Fruit fly (Drosophila melanogaster) whole organism, embryonic: ENCODE results near the gene CG10317.

ENCODE experiments used
- Aef1 ChIP-seq: fragments of 200-800 bp; sonication (Bioruptor generic); IDR thresholded peaks from 3 replicates; pipeline ENCODE4 v1.3.6; 2022; ENCODE audit warnings: missing biosample characterization, missing genetic modification characterization
- Atf-2 ChIP-seq: fragments of 200-800 bp; sonication (Bioruptor generic); optimal IDR thresholded peaks from 2 replicates; lab custom pipeline; 2016; ENCODE audit warnings: missing biosample characterization, missing genetic modification characterization
- Atf6 ChIP-seq: fragments of 200-800 bp; sonication (Bioruptor generic); IDR thresholded peaks from 2 replicates; pipeline ENCODE4 v1.3.6; 2022; ENCODE audit warnings: missing biosample characterization, missing genetic modification characterization
- Bteb2 ChIP-seq: fragments of 200-800 bp; sonication (Bioruptor generic); optimal IDR thresholded peaks from 2 replicates; lab custom pipeline; 2016; ENCODE audit warnings: missing biosample characterization, missing genetic modification characterization
- CG1024 ChIP-seq: fragments of 200-800 bp; sonication (Bioruptor generic); IDR thresholded peaks from 2 replicates; pipeline ENCODE4 v1.3.6; 2022; ENCODE audit warnings: missing biosample characterization, missing genetic modification characterization
- CG14860 ChIP-seq: fragments of 200-800 bp; sonication (Bioruptor generic); IDR thresholded peaks from 3 replicates; pipeline ENCODE4 v1.3.6; 2022; ENCODE audit warnings: missing biosample characterization, missing genetic modification characterization; ENCODE audit not compliant: partially characterized antibody
- CG1602 ChIP-seq: fragments of 200-800 bp; sonication (Bioruptor generic); optimal IDR thresholded peaks from 3 replicates; lab custom pipeline; 2016; ENCODE audit warnings: missing biosample characterization, missing genetic modification characterization
- CG16863 ChIP-seq: fragments of 200-800 bp; sonication (Bioruptor generic); optimal IDR thresholded peaks from 3 replicates; lab custom pipeline; 2016; ENCODE audit warnings: missing biosample characterization, missing genetic modification characterization
- CG17328 ChIP-seq: fragments of 200-800 bp; sonication (Bioruptor generic); IDR thresholded peaks from 2 replicates; pipeline ENCODE4 v1.3.6; 2022; ENCODE audit warnings: missing biosample characterization, missing genetic modification characterization
- CG17612 ChIP-seq: fragments of 200-800 bp; sonication (Bioruptor generic); IDR thresholded peaks from 2 replicates; pipeline ENCODE4 v1.3.6; 2022; ENCODE audit warnings: missing biosample characterization, missing genetic modification characterization
- CG17802 ChIP-seq: fragments of 200-800 bp; sonication (Bioruptor generic); optimal IDR thresholded peaks from 2 replicates; lab custom pipeline; 2018; ENCODE audit warnings: missing biosample characterization, mild to moderate bottlenecking, missing genetic modification characterization, moderate library complexity
- CG17829 ChIP-seq: fragments of 200-800 bp; optimal IDR thresholded peaks from 2 replicates; lab custom pipeline; 2019; ENCODE audit warnings: missing biosample characterization, mild to moderate bottlenecking, missing genetic modification characterization, moderate library complexity
- CG18262 ChIP-seq: fragments of 200-800 bp; optimal IDR thresholded peaks from 3 replicates; lab custom pipeline; 2019; ENCODE audit warnings: missing biosample characterization, mild to moderate bottlenecking, missing genetic modification characterization, moderate library complexity
- CG30403 ChIP-seq: fragments of 200-800 bp; sonication (Bioruptor generic); optimal IDR thresholded peaks from 3 replicates; lab custom pipeline; 2016; ENCODE audit warnings: missing biosample characterization, missing genetic modification characterization
- CG31365 ChIP-seq: fragments of 200-800 bp; sonication (Bioruptor generic); optimal IDR thresholded peaks from 2 replicates; lab custom pipeline; 2018; ENCODE audit warnings: missing biosample characterization, mild to moderate bottlenecking, missing genetic modification characterization
- CG3407 ChIP-seq: fragments of 200-800 bp; sonication (Bioruptor generic); optimal IDR thresholded peaks from 2 replicates; lab custom pipeline; 2018; ENCODE audit warnings: missing biosample characterization, mild to moderate bottlenecking, missing genetic modification characterization
- CG7372 ChIP-seq: fragments of 200-800 bp; sonication (Bioruptor generic); IDR thresholded peaks from 2 replicates; pipeline ENCODE4 v1.3.6; 2022; ENCODE audit warnings: missing biosample characterization, missing genetic modification characterization
- CG9215 ChIP-seq: fragments of 200-800 bp; sonication (Bioruptor generic); IDR thresholded peaks from 2 replicates; pipeline ENCODE4 v1.3.6; 2022; ENCODE audit warnings: missing biosample characterization, missing genetic modification characterization
- CG9876 ChIP-seq: fragments of 200-800 bp; sonication (Bioruptor generic); optimal IDR thresholded peaks from 2 replicates; lab custom pipeline; 2016; ENCODE audit warnings: missing biosample characterization, missing genetic modification characterization
- CoRest ChIP-seq: fragments of 200-800 bp; sonication (Bioruptor generic); optimal IDR thresholded peaks from 3 replicates; lab custom pipeline; 2018; ENCODE audit warnings: missing biosample characterization, mild to moderate bottlenecking, missing genetic modification characterization, moderate library complexity
- D ChIP-seq, 2 experiments: fragments of 200-800 bp in 1 of 2; fragments of >200 bp in 1 of 2; sonication (Bioruptor generic) in 1 of 2; optimal IDR thresholded peaks; 2 replicates in 1 of 2; 3 replicates in 1 of 2; lab custom pipeline; 2017; ENCODE audit warnings: mild to moderate bottlenecking in 1 of 2, missing biosample characterization in 1 of 2, missing genetic modification characterization in 1 of 2, missing genetic modification reagents in 1 of 2
- E2f1 ChIP-seq: fragments of 200-800 bp; sonication (Bioruptor generic); IDR thresholded peaks from 2 replicates; pipeline ENCODE4 v1.3.6; 2022; ENCODE audit warnings: missing biosample characterization, missing genetic modification characterization
- Ets65A ChIP-seq: fragments of 200-800 bp; sonication (Bioruptor generic); peaks from one replicate; lab custom pipeline; 2016; ENCODE audit warnings: missing biosample characterization, missing genetic modification characterization
- Ets97D ChIP-seq: fragments of 200-800 bp; sonication (Bioruptor generic); optimal IDR thresholded peaks from 3 replicates; lab custom pipeline; 2016; ENCODE audit warnings: missing biosample characterization, missing genetic modification characterization
- GATAe ChIP-seq: fragments of 200-800 bp; sonication (Bioruptor generic); conservative IDR thresholded peaks from 2 replicates; pipeline ENCODE4 v1.3.6; 2022; ENCODE audit warnings: missing biosample characterization, missing genetic modification characterization
- Hey ChIP-seq: fragments of 200-800 bp; sonication (Bioruptor generic); optimal IDR thresholded peaks from 3 replicates; lab custom pipeline; 2018; ENCODE audit warnings: missing biosample characterization, mild to moderate bottlenecking, missing genetic modification characterization
- HmgZ ChIP-seq: fragments of 200-800 bp; sonication (Bioruptor generic); optimal IDR thresholded peaks from 2 replicates; lab custom pipeline; 2018; ENCODE audit warnings: missing biosample characterization, mild to moderate bottlenecking, missing genetic modification characterization
- Lhr ChIP-seq: fragments of 200-800 bp; sonication (Bioruptor generic); optimal IDR thresholded peaks from 3 replicates; lab custom pipeline; 2017; ENCODE audit warnings: mild to moderate bottlenecking, missing biosample characterization, missing genetic modification reagents, missing genetic modification characterization
- Mrtf ChIP-seq: fragments of 200-800 bp; sonication (Bioruptor generic); IDR thresholded peaks from 3 replicates; pipeline ENCODE4 v1.3.6; 2022; ENCODE audit warnings: missing biosample characterization, missing genetic modification characterization
- Nf-YA ChIP-seq: fragments of 200-800 bp; sonication (Bioruptor generic); IDR thresholded peaks from 2 replicates; pipeline ENCODE4 v1.3.6; 2022; ENCODE audit warnings: missing biosample characterization, missing genetic modification characterization
- Nf-YC ChIP-seq: fragments of 200-800 bp; optimal IDR thresholded peaks from 3 replicates; lab custom pipeline; 2019; ENCODE audit warnings: missing biosample characterization, mild to moderate bottlenecking, missing genetic modification characterization, moderate library complexity
- Optix ChIP-seq: fragments of 200-800 bp; sonication (Bioruptor generic); IDR thresholded peaks from 3 replicates; pipeline ENCODE4 v1.3.6; 2022; ENCODE audit warnings: missing biosample characterization, missing genetic modification characterization
- Stat92E ChIP-seq, 3 experiments: fragments of >200 bp in 2 of 3; fragments of 200-800 bp in 1 of 3; sonication (Bioruptor generic) in 1 of 3; optimal IDR thresholded peaks; 2 replicates each; lab custom pipeline; 2017 to 2019; ENCODE audit warnings: missing biosample characterization in 3 of 3, missing genetic modification characterization in 3 of 3, mild to moderate bottlenecking in 1 of 3, moderate library complexity in 1 of 3
- amos ChIP-seq: fragments of 200-800 bp; sonication (Bioruptor generic); IDR thresholded peaks from 2 replicates; pipeline ENCODE4 v1.3.6; 2022; ENCODE audit warnings: missing biosample characterization, missing genetic modification characterization; ENCODE audit not compliant: partially characterized antibody
- chinmo ChIP-seq: fragments of 200-800 bp; sonication (Bioruptor generic); IDR thresholded peaks from 4 replicates; pipeline ENCODE4 v1.3.6; 2022; ENCODE audit warnings: missing biosample characterization, missing genetic modification characterization; ENCODE audit not compliant: partially characterized antibody
- chm ChIP-seq: fragments of 200-800 bp; sonication (Bioruptor generic); IDR thresholded peaks from 2 replicates; pipeline ENCODE4 v1.3.6; 2022; ENCODE audit warnings: missing biosample characterization, missing genetic modification characterization
- chn ChIP-seq: fragments of 200-800 bp; sonication (Bioruptor generic); optimal IDR thresholded peaks from 2 replicates; lab custom pipeline; 2016; ENCODE audit warnings: missing biosample characterization, missing genetic modification characterization
- dimm ChIP-seq: fragments of 200-800 bp; sonication (Bioruptor generic); IDR thresholded peaks from 2 replicates; pipeline ENCODE4 v1.3.6; 2022; ENCODE audit warnings: missing biosample characterization, missing genetic modification characterization
- gsb ChIP-seq: fragments of 200-800 bp; sonication (Bioruptor generic); IDR thresholded peaks from 2 replicates; pipeline ENCODE4 v1.3.6; 2022; ENCODE audit warnings: missing biosample characterization, missing genetic modification characterization
- gt ChIP-seq: fragments of 200-800 bp; sonication (Bioruptor generic); IDR thresholded peaks from 2 replicates; pipeline ENCODE4 v1.3.6; 2022; ENCODE audit warnings: missing biosample characterization, missing genetic modification characterization
- jing ChIP-seq: fragments of 200-800 bp; sonication (Bioruptor generic); optimal IDR thresholded peaks from 2 replicates; lab custom pipeline; 2018; ENCODE audit warnings: missing biosample characterization, mild to moderate bottlenecking, missing genetic modification characterization
- mam ChIP-seq: fragments of 200-800 bp; sonication (Bioruptor generic); optimal IDR thresholded peaks from 3 replicates; lab custom pipeline; 2016; ENCODE audit warnings: missing biosample characterization, missing genetic modification characterization
- nerfin-2 ChIP-seq: fragments of 200-800 bp; sonication (Bioruptor generic); IDR thresholded peaks from 2 replicates; pipeline ENCODE4 v1.3.6; 2022; ENCODE audit warnings: missing biosample characterization, missing genetic modification characterization; ENCODE audit not compliant: partially characterized antibody
- pho ChIP-seq: fragments of 200-800 bp; sonication (Bioruptor generic); optimal IDR thresholded peaks from 2 replicates; lab custom pipeline; 2016; ENCODE audit warnings: missing biosample characterization, missing genetic modification characterization
- prd ChIP-seq, 3 experiments: fragments of >200 bp in 2 of 3; fragments of 200-800 bp in 1 of 3; sonication (Bioruptor generic) in 1 of 3; optimal IDR thresholded peaks in 2 of 3; IDR thresholded peaks in 1 of 3; 2 replicates in 2 of 3; 3 replicates in 1 of 3; pipeline versions ENCODE4 v1.3.6 to Lab custom; 2017 to 2022; ENCODE audit warnings: missing biosample characterization in 1 of 3, missing genetic modification characterization in 1 of 3
- ssp ChIP-seq: fragments of 200-800 bp; sonication (Bioruptor generic); IDR thresholded peaks from 2 replicates; pipeline ENCODE4 v1.3.6; 2022; ENCODE audit warnings: missing biosample characterization, missing genetic modification characterization
- toy ChIP-seq: fragments of 200-800 bp; sonication (Bioruptor generic); IDR thresholded peaks from 2 replicates; pipeline ENCODE4 v1.3.6; 2022; ENCODE audit warnings: missing biosample characterization, missing genetic modification characterization
- ttk ChIP-seq: fragments of 200-800 bp; sonication (Bioruptor generic); IDR thresholded peaks from 2 replicates; pipeline ENCODE4 v2.1.2; 2022; ENCODE audit warnings: missing biosample characterization, missing genetic modification characterization
- wor ChIP-seq: fragments of 200-800 bp; sonication (Bioruptor generic); IDR thresholded peaks from 2 replicates; pipeline ENCODE4 v1.3.6; 2022; ENCODE audit warnings: missing biosample characterization, missing genetic modification characterization
- yki ChIP-seq: fragments of >200 bp; optimal IDR thresholded peaks from 3 replicates; lab custom pipeline; 2018

The CG10317 gene

dm6 chr3R:16341817-16342374 is 28.4 kb downstream of the CG10317 start, which contains the start of the genes SF2 and pad (continued):
- TF ChIP-seq CG31365 = no peak
- TF ChIP-seq ssp (GFP tag; lab: Robert Waterston, UW) = peak; percentile 73
- no peak; the same call in 1 of the 2 replicates for TF ChIP-seq ttk (GFP tag; lab: Robert Waterston, UW)
- peak; percentile 80 for TF ChIP-seq Nf-YC (tag; lab: Kevin White, UChicago)
- peak; percentile 89 for TF ChIP-seq CoRest (tag; lab: Kevin White, UChicago)
- peak; percentile 89 for TF ChIP-seq nerfin-2 (GFP tag; lab: Robert Waterston, UW)
- TF ChIP-seq chm = no peak
- peak; percentile 48 for TF ChIP-seq Atf-2 (GFP tag; lab: Kevin White, UChicago)
- TF ChIP-seq CG14860 (GFP tag; lab: Robert Waterston, UW) = peak; percentile 97
- no peak for TF ChIP-seq CG17802 (tag; lab: Kevin White, UChicago)
- peak; percentile 82; the same call in 2 of the 3 replicates for TF ChIP-seq Aef1 (GFP tag; lab: Robert Waterston, UW)
- peak; percentile 32 for TF ChIP-seq jing (GFP tag; lab: Kevin White, UChicago)
- TF ChIP-seq CG18262 (tag; lab: Kevin White, UChicago) = peak; percentile 78
- TF ChIP-seq CG17829 (tag; lab: Kevin White, UChicago) = peak; percentile 86
- peak; percentile 57 for TF ChIP-seq CG17328 (GFP tag; lab: Robert Waterston, UW)
- no peak for TF ChIP-seq gsb (GFP tag; lab: Robert Waterston, UW)
- no peak for TF ChIP-seq Nf-YA
- no peak for TF ChIP-seq CG17612
- TF ChIP-seq dimm (GFP tag; lab: Robert Waterston, UW) = no peak
- TF ChIP-seq Ets97D (GFP tag; lab: Kevin White, UChicago) = peak; percentile 75
- TF ChIP-seq Bteb2 (GFP tag; lab: Kevin White, UChicago) = peak; percentile 83
- TF ChIP-seq chn (GFP tag; lab: Kevin White, UChicago) = peak; percentile 87
- peak; percentile 80 for TF ChIP-seq CG7372 (GFP tag; lab: Robert Waterston, UW)
- TF ChIP-seq Stat92E (GFP tag; optimal IDR thresholded peaks at IDR 0.05; lab: Kevin White, UChicago) = peak in 1 of 3 experiments; percentile 44
- TF ChIP-seq mam (GFP tag; lab: Kevin White, UChicago) = peak; percentile 84
- TF ChIP-seq CG30403 = peak; percentile 88
- TF ChIP-seq Mrtf (GFP tag; lab: Robert Waterston, UW) = no peak; the same call in 2 of the 3 replicates
- TF ChIP-seq pho (GFP tag; lab: Kevin White, UChicago) = peak; percentile 86
- TF ChIP-seq CG16863 (GFP tag; lab: Kevin White, UChicago) = peak; percentile 75
- no peak for TF ChIP-seq yki (lab: Kevin White, UChicago)
- TF ChIP-seq gt (GFP tag; lab: Robert Waterston, UW) = no peak
- TF ChIP-seq Optix (GFP tag; lab: Robert Waterston, UW) = 0 out of 3 replicates have a peak, but pooled peaks have one; percentile 33
- peak; percentile 39 for TF ChIP-seq CG3407 (GFP tag; lab: Kevin White, UChicago)
- no peak for TF ChIP-seq toy
- TF ChIP-seq amos (GFP tag; lab: Robert Waterston, UW) = peak; percentile 88
- peak; percentile 71 for TF ChIP-seq CG1602 (GFP tag; lab: Kevin White, UChicago)
- no peak for TF ChIP-seq GATAe
- no peak for TF ChIP-seq D (optimal IDR thresholded peaks at IDR 0.05; lab: Kevin White, UChicago)
- TF ChIP-seq D (GFP tag; optimal IDR thresholded peaks at IDR 0.05; lab: Kevin White, UChicago) = peak; percentile 39
- TF ChIP-seq wor = 0 out of 2 replicates have a peak, but pooled peaks have one; percentile 29
- peak; percentile 61 for TF ChIP-seq CG9876 (GFP tag; lab: Kevin White, UChicago)
- TF ChIP-seq Atf6 (GFP tag; lab: Robert Waterston, UW) = peak; percentile 60; the same call in 1 of the 2 replicates
- TF ChIP-seq prd (optimal IDR thresholded peaks at IDR 0.05; lab: Kevin White, UChicago) = no peak
- TF ChIP-seq prd (GFP tag; IDR thresholded peaks at IDR 0.05; lab: Robert Waterston, UW) = peak; percentile 86
- peak; percentile 96 for TF ChIP-seq Ets65A (GFP tag; lab: Kevin White, UChicago)
- TF ChIP-seq CG9215 = peak; percentile 84
- TF ChIP-seq Hey (tag; lab: Kevin White, UChicago) = no peak
- TF ChIP-seq CG1024 (GFP tag; lab: Robert Waterston, UW) = 0 out of 2 replicates have a peak, but pooled peaks have one; percentile 29
- TF ChIP-seq HmgZ (tag; lab: Kevin White, UChicago) = peak; percentile 82
- peak; percentile 94 for TF ChIP-seq chinmo (GFP tag; lab: Robert Waterston, UW)
- TF ChIP-seq E2f1 (GFP tag; lab: Robert Waterston, UW) = peak; percentile 35
- peak; percentile 52 for TF ChIP-seq Lhr (GFP tag; lab: Kevin White, UChicago)
